Fruit fly (Drosophila melanogaster): ENCODE data around the gene CG42238.

CG42238 gene

dm6 chr2L:20944886-20945558, 106.9 kb downstream of the CG42238 start (continued):
- peak in 1 of 2 experiments; percentile 78 for TF ChIP-seq bsh (GFP tag; optimal IDR thresholded peaks at IDR 0.05)
- TF ChIP-seq YL-1 (GFP tag; optimal IDR thresholded peaks at IDR 0.05) = no peak
- peak; percentile 6 for TF ChIP-seq jumu (GFP tag; optimal IDR thresholded peaks at IDR 0.05)
- TF ChIP-seq Sin3A (optimal IDR thresholded peaks at IDR 0.05) = no peak
- peak; percentile 60 for TF ChIP-seq Xbp1 (GFP tag; optimal IDR thresholded peaks at IDR 0.05)
- TF ChIP-seq Oaz (GFP tag; IDR thresholded peaks at IDR 0.05) = no peak
- TF ChIP-seq CG12391 (tag; optimal IDR thresholded peaks at IDR 0.05) = peak; percentile 52
- TF ChIP-seq Ets97D (GFP tag; optimal IDR thresholded peaks at IDR 0.05) = peak; percentile 14
- no peak for TF ChIP-seq tll (GFP tag; optimal IDR thresholded peaks at IDR 0.05)
- TF ChIP-seq Med (GFP tag) = peak; percentile 87
- peak; percentile 67 for TF ChIP-seq CG14710 (tag; optimal IDR thresholded peaks at IDR 0.05)
- 0 out of 2 replicates have a peak, but pooled peaks have one; percentile 12 for TF ChIP-seq klu (GFP tag; IDR thresholded peaks at IDR 0.05)
- TF ChIP-seq Hey (tag; optimal IDR thresholded peaks at IDR 0.05) = no peak
- no peak for TF ChIP-seq Gsc (GFP tag; IDR thresholded peaks at IDR 0.05)
- TF ChIP-seq NfI (GFP tag; optimal IDR thresholded peaks at IDR 0.05) = no peak
- 0 out of 3 replicates have a peak, but pooled peaks have one; percentile 44 for TF ChIP-seq gce (GFP tag; IDR thresholded peaks at IDR 0.05)
- peak; percentile 8 to 49 for TF ChIP-seq dpn (GFP tag; optimal IDR thresholded peaks at IDR 0.05)
- TF ChIP-seq CG13287 (GFP tag; IDR thresholded peaks at IDR 0.05; ENCODE audit: partially characterized antibody) = 0 out of 2 replicates have a peak, but pooled peaks have one; percentile 13
- peak; percentile 7 for TF ChIP-seq CG15514 (GFP tag; optimal IDR thresholded peaks at IDR 0.05)
- TF ChIP-seq sisA (GFP tag; IDR thresholded peaks at IDR 0.05) = peak; percentile 49; the same call in 1 of the 2 replicates
- no peak for TF ChIP-seq CG10147 (GFP tag; optimal IDR thresholded peaks at IDR 0.05)
- peak; percentile 45 for TF ChIP-seq CG30403 (GFP tag; optimal IDR thresholded peaks at IDR 0.05)
- peak; percentile 11 for TF ChIP-seq btn (GFP tag; optimal IDR thresholded peaks at IDR 0.05)
- peak; percentile 12 for TF ChIP-seq tup (GFP tag; optimal IDR thresholded peaks at IDR 0.05)
- TF ChIP-seq dmrt11E (tag; optimal IDR thresholded peaks at IDR 0.05) = peak; percentile 61
- TF ChIP-seq C15 (GFP tag; IDR thresholded peaks at IDR 0.05) = no peak
- peak; percentile 44 for TF ChIP-seq lilli (GFP tag; optimal IDR thresholded peaks at IDR 0.05)
- TF ChIP-seq sd (tag; optimal IDR thresholded peaks at IDR 0.05) = no peak
- TF ChIP-seq unpg (GFP tag; optimal IDR thresholded peaks at IDR 0.05) = peak; percentile 62
- 0 out of 2 replicates have a peak, but pooled peaks have one; percentile 39 for TF ChIP-seq vvl (GFP tag; IDR thresholded peaks at IDR 0.05)
- peak; percentile 32 for TF ChIP-seq tap (tag; optimal IDR thresholded peaks at IDR 0.05)
- TF ChIP-seq CG14667 (GFP tag; IDR thresholded peaks at IDR 0.05) = no peak
- peak; percentile 24 for TF ChIP-seq Atf3 (GFP tag; optimal IDR thresholded peaks at IDR 0.05)
- peak; percentile 60 for TF ChIP-seq CG17829 (tag; optimal IDR thresholded peaks at IDR 0.05)
- no peak for TF ChIP-seq CG13894 (tag; optimal IDR thresholded peaks at IDR 0.05)
- no peak for TF ChIP-seq tna (GFP tag; IDR thresholded peaks at IDR 0.05; ENCODE audit: partially characterized antibody)
- peak in 1 of 2 experiments; percentile 48 for TF ChIP-seq Hr78 (GFP tag; optimal IDR thresholded peaks at IDR 0.05)
- TF ChIP-seq fd102C (GFP tag; optimal IDR thresholded peaks at IDR 0.05) = no peak
- no peak for TF ChIP-seq CG3838 (GFP tag; optimal IDR thresholded peaks at IDR 0.05)
- TF ChIP-seq trem (tag; optimal IDR thresholded peaks at IDR 0.05) = peak; percentile 50
- peak; percentile 67 for TF ChIP-seq CG8388 (GFP tag; optimal IDR thresholded peaks at IDR 0.05)
- no peak for TF ChIP-seq mld (GFP tag; IDR thresholded peaks at IDR 0.05; ENCODE audit: partially characterized antibody)
- peak; percentile 32 for TF ChIP-seq CG9437 (GFP tag; optimal IDR thresholded peaks at IDR 0.05)
- TF ChIP-seq sna (GFP tag; IDR thresholded peaks at IDR 0.05; ENCODE audit: partially characterized antibody) = 0 out of 2 replicates have a peak, but pooled peaks have one; percentile 16
- peak; percentile 59 for TF ChIP-seq nmo (GFP tag; optimal IDR thresholded peaks at IDR 0.05)
- 0 out of 2 replicates have a peak, but pooled peaks have one; percentile 17 for TF ChIP-seq wor (GFP tag; IDR thresholded peaks at IDR 0.05)
- peak; percentile 56 for TF ChIP-seq Ssrp (tag; optimal IDR thresholded peaks at IDR 0.05)
- peak; percentile 57 for TF ChIP-seq dysf (GFP tag; IDR thresholded peaks at IDR 0.05)
